Worm (Caenorhabditis elegans): Measurements from ENCODE around the gene lap-2.

Gene lap-2

ce11 chrV:13085917-13086552 is 42.5 kb downstream of the lap-2 start:
- peak; percentile 47 for TF ChIP-seq snpc-4 (tag; optimal IDR thresholded peaks at IDR 0.05)
- TF ChIP-seq nhr-21 (tag; optimal IDR thresholded peaks at IDR 0.05) = peak; percentile 27
- TF ChIP-seq nhr-12 (tag; optimal IDR thresholded peaks at IDR 0.05) = no peak
- no peak for TF ChIP-seq Y55F3AM.14 (GFP tag; optimal IDR thresholded peaks at IDR 0.05)
- TF ChIP-seq lin-13 (GFP tag; optimal IDR thresholded peaks at IDR 0.05) = peak; percentile 73
- peak; percentile 13 to 26 for TF ChIP-seq mdl-1 (tag; optimal IDR thresholded peaks at IDR 0.05)
- peak; percentile 91 for TF ChIP-seq F13H6.1 (tag; optimal IDR thresholded peaks at IDR 0.05)
- TF ChIP-seq ceh-16 (tag; optimal IDR thresholded peaks at IDR 0.05) = peak; percentile 61
- no peak for TF ChIP-seq nhr-237 (tag; optimal IDR thresholded peaks at IDR 0.05)
- TF ChIP-seq nhr-25 (tag; optimal IDR thresholded peaks at IDR 0.05) = peak; percentile 57
- TF ChIP-seq skn-1 (tag; optimal IDR thresholded peaks at IDR 0.05) = peak; percentile 24
- TF ChIP-seq ztf-4 (tag; optimal IDR thresholded peaks at IDR 0.05) = peak; percentile 75
- TF ChIP-seq sma-3 (GFP tag; optimal IDR thresholded peaks at IDR 0.05) = peak; percentile 51
- peak; percentile 87 for TF ChIP-seq sem-4 (tag; optimal IDR thresholded peaks at IDR 0.05)
- peak; percentile 60 for TF ChIP-seq ama-1 (optimal IDR thresholded peaks at IDR 0.05)
- peak; percentile 64 for TF ChIP-seq egl-27 (tag; optimal IDR thresholded peaks at IDR 0.05)
- TF ChIP-seq fos-1 (tag; optimal IDR thresholded peaks at IDR 0.05) = peak; percentile 43
- TF ChIP-seq elt-3 (tag; optimal IDR thresholded peaks at IDR 0.05) = no peak
- TF ChIP-seq unc-62 (GFP tag; optimal IDR thresholded peaks at IDR 0.05) = peak; percentile 30
- peak; percentile 45 for TF ChIP-seq unc-39 (tag; optimal IDR thresholded peaks at IDR 0.05)
- TF ChIP-seq ceh-82 (tag; optimal IDR thresholded peaks at IDR 0.05) = peak; percentile 2
- no peak for TF ChIP-seq mab-5 (tag; optimal IDR thresholded peaks at IDR 0.05)
- TF ChIP-seq C34F6.9 (tag; optimal IDR thresholded peaks at IDR 0.05) = peak; percentile 68
- TF ChIP-seq ztf-1 (GFP tag; conservative IDR thresholded peaks at IDR 0.05) = no peak
- peak; percentile 55 for TF ChIP-seq lin-39 (tag; optimal IDR thresholded peaks at IDR 0.05)
- peak; percentile 88 for TF ChIP-seq crh-2 (tag; optimal IDR thresholded peaks at IDR 0.05)
- TF ChIP-seq nhr-129 (tag; optimal IDR thresholded peaks at IDR 0.05) = peak; percentile 82
- no peak for TF ChIP-seq nhr-11 (tag; optimal IDR thresholded peaks at IDR 0.05)
- TF ChIP-seq unc-55 (GFP tag; optimal IDR thresholded peaks at IDR 0.05) = peak; percentile 77
- peak; percentile 59 for TF ChIP-seq zag-1 (tag; optimal IDR thresholded peaks at IDR 0.05)
- TF ChIP-seq lin-11 (tag; optimal IDR thresholded peaks at IDR 0.05) = peak; percentile 34
- TF ChIP-seq nhr-10 (tag; optimal IDR thresholded peaks at IDR 0.05) = no peak
- peak; percentile 32 to 66 for TF ChIP-seq lsy-2 (tag; optimal IDR thresholded peaks at IDR 0.05)
- TF ChIP-seq alr-1 (tag; optimal IDR thresholded peaks at IDR 0.05) = no peak
- no peak for TF ChIP-seq gmeb-1 (tag; optimal IDR thresholded peaks at IDR 0.05)
- TF ChIP-seq nhr-77 (tag; optimal IDR thresholded peaks at IDR 0.05) = no peak
- TF ChIP-seq sma-9 (GFP tag; optimal IDR thresholded peaks at IDR 0.05) = peak; percentile 93
- no peak for TF ChIP-seq sma-9 (tag; optimal IDR thresholded peaks at IDR 0.05)

ce11 chrV:13088485-13088884 is 45.0 kb downstream of the lap-2 start:
- TF ChIP-seq fos-1 (tag; optimal IDR thresholded peaks at IDR 0.05) = no peak
- TF ChIP-seq egl-27 (tag; optimal IDR thresholded peaks at IDR 0.05) = no peak
- TF ChIP-seq F13H6.1 (tag; optimal IDR thresholded peaks at IDR 0.05) = no peak
- no peak for TF ChIP-seq zag-1 (tag; optimal IDR thresholded peaks at IDR 0.05)
- no peak for TF ChIP-seq elt-3 (tag; optimal IDR thresholded peaks at IDR 0.05)
- no peak for TF ChIP-seq dmd-4 (tag; optimal IDR thresholded peaks at IDR 0.05)
- TF ChIP-seq nhr-237 (tag; optimal IDR thresholded peaks at IDR 0.05) = no peak
- no peak for TF ChIP-seq ceh-16 (tag; optimal IDR thresholded peaks at IDR 0.05)

- TF ChIP-seq elt-3 (tag; optimal IDR thresholded peaks at IDR 0.05) (no peak), nhr-21 (tag; optimal IDR thresholded peaks at IDR 0.05) (no peak), nhr-25 (tag; optimal IDR thresholded peaks at IDR 0.05) (peak; percentile 23), lin-13 (GFP tag; optimal IDR thresholded peaks at IDR 0.05) (peak; percentile 9), lsy-2 (tag; optimal IDR thresholded peaks at IDR 0.05) (peak in 1 of 2 experiments; percentile 6), Y55F3AM.14 (GFP tag; optimal IDR thresholded peaks at IDR 0.05) (peak; percentile 31), sma-9 (GFP tag; optimal IDR thresholded peaks at IDR 0.05) (peak; percentile 29), sma-9 (tag; optimal IDR thresholded peaks at IDR 0.05) (no peak)
Measured at ce11 chrV:13090130-13090770, 46.7 kb downstream of the lap-2 start, which contains the start of gene C34B4.4. Gene C34B4.4, plus strand, starts transcription at chrV:13090405.

Measured in whole organism, L2 larva.